Worm (Caenorhabditis elegans) whole organism, L1 larva: ENCODE measurements around the gene F10B5.3.

Experiments
- lin-15B ChIP-seq: fragments of 150-350 bp; sonication (generic microtip); optimal IDR thresholded peaks from 3 replicates; lab custom pipeline; 2014; ENCODE audit warnings: missing biosample characterization, missing genetic modification characterization
- lin-39 ChIP-seq: fragments of 150-350 bp; optimal IDR thresholded peaks from 2 replicates; lab custom pipeline; 2014; ENCODE audit warnings: missing biosample characterization, missing genetic modification reagents, missing genetic modification characterization
- rnt-1 ChIP-seq: sonication (generic microtip); optimal IDR thresholded peaks from 2 replicates; lab custom pipeline; 2016; ENCODE audit warnings: mild to moderate bottlenecking, missing genetic modification characterization, moderate library complexity, missing compliant biosample characterization
- unc-130 ChIP-seq: fragments of 150-350 bp; optimal IDR thresholded peaks from 2 replicates; lab custom pipeline; 2017; ENCODE audit warnings: missing biosample characterization, missing genetic modification characterization, inconsistent platforms

ce11 chrII:8177095-8177494, 27.3 kb upstream of the F10B5.3 start, which contains the start of gene acr-14:
- TF ChIP-seq lin-15B (no peak), rnt-1 (tag; lab: Kevin White, UChicago) (no peak), lin-39 (tag; lab: Kevin White, UChicago) (no peak), unc-130 (tag; lab: Kevin White, UChicago) (no peak)
